Fruit fly (Drosophila melanogaster): ENCODE measurements around the gene CG13728.

The CG13728 gene

DNA sequence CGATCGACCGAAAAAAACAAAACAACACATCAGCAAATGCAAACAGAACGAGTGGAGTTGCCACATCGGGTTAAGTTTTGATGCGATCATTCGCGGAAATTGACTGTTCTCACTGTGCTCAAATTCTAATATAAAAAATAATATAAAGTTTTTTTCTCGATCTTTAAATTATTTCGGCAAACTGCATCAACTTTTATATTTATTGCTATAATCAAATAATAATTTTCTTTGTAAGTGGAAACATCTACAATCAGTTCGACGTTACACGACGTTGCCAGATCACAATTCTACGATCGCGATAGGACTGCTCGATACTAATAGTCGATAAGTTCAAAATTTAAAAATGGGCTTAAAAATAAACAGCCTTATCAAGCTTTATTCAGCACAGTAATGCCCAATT lies 46.3 kb upstream of the CG13728 start, which contains the start of gene Gorab (continued):
- TF ChIP-seq abd-A (tag; optimal IDR thresholded peaks at IDR 0.05) (no peak), CG9817 (tag; optimal IDR thresholded peaks at IDR 0.05) (peak; percentile 75), CG2712 (tag; optimal IDR thresholded peaks at IDR 0.05) (peak; percentile 95), CG13296 (GFP tag; optimal IDR thresholded peaks at IDR 0.05) (peak; percentile 22), CG4820 (GFP tag; optimal IDR thresholded peaks at IDR 0.05) (peak; percentile 86), CG6272 (GFP tag; IDR thresholded peaks at IDR 0.05) (peak; percentile 95), CG11085 (GFP tag; IDR thresholded peaks at IDR 0.05) (peak; percentile 94), ssp (GFP tag; IDR thresholded peaks at IDR 0.05) (peak; percentile 96), Hr51 (GFP tag; optimal IDR thresholded peaks at IDR 0.05) (peak; percentile 77 to 82), onecut (GFP tag; IDR thresholded peaks at IDR 0.05) (peak; percentile 62), grau (tag; optimal IDR thresholded peaks at IDR 0.05) (peak; percentile 85), CG2678 (tag; optimal IDR thresholded peaks at IDR 0.05) (peak; percentile 85), pum (GFP tag; optimal IDR thresholded peaks at IDR 0.05) (peak; percentile 60), CG8290 (GFP tag; optimal IDR thresholded peaks at IDR 0.05) (peak; percentile 85), CG8290 (tag; optimal IDR thresholded peaks at IDR 0.05) (peak in 1 of 2 experiments; percentile 57), CG3847 (GFP tag; IDR thresholded peaks at IDR 0.05) (peak; percentile 95), CG13775 (GFP tag; optimal IDR thresholded peaks at IDR 0.05) (peak; percentile 91), danr (GFP tag; IDR thresholded peaks at IDR 0.05) (peak; percentile 61; the same call in 1 of the 2 replicates), Lim3 (GFP tag; IDR thresholded peaks at IDR 0.05) (peak; percentile 88), ase (GFP tag; IDR thresholded peaks at IDR 0.05) (peak; percentile 97), pnt (GFP tag; optimal IDR thresholded peaks at IDR 0.05) (peak; percentile 46), CG6654 (GFP tag; optimal IDR thresholded peaks at IDR 0.05) (peak; percentile 43), Stat92E (GFP tag; optimal IDR thresholded peaks at IDR 0.05) (peak in 1 of 3 experiments; percentile 52), sima (GFP tag; optimal IDR thresholded peaks at IDR 0.05) (no peak), CG15011 (GFP tag; optimal IDR thresholded peaks at IDR 0.05) (peak; percentile 60), CG15479 (GFP tag; optimal IDR thresholded peaks at IDR 0.05) (no peak), sim (GFP tag; IDR thresholded peaks at IDR 0.05) (peak; percentile 86), CG12299 (tag; optimal IDR thresholded peaks at IDR 0.05) (peak; percentile 26), ken (GFP tag; IDR thresholded peaks at IDR 0.05) (peak; percentile 87), org-1 (GFP tag; optimal IDR thresholded peaks at IDR 0.05) (peak; percentile 16), CG6854 (GFP tag; optimal IDR thresholded peaks at IDR 0.05) (no peak), chn (GFP tag; optimal IDR thresholded peaks at IDR 0.05) (peak; percentile 90), Ets97D (GFP tag; optimal IDR thresholded peaks at IDR 0.05) (peak; percentile 82), CG4617 (GFP tag; optimal IDR thresholded peaks at IDR 0.05; ENCODE audit: borderline replicate concordance) (peak; percentile 84), CG4404 (GFP tag; IDR thresholded peaks at IDR 0.05) (peak; percentile 97), Ets65A (GFP tag) (peak; percentile 99), bigmax (GFP tag; optimal IDR thresholded peaks at IDR 0.05) (peak; percentile 19), Opbp (GFP tag; IDR thresholded peaks at IDR 0.05; ENCODE audit: partially characterized antibody) (no peak), salm (tag; optimal IDR thresholded peaks at IDR 0.05) (no peak), CG7271 (tag; optimal IDR thresholded peaks at IDR 0.05) (peak; percentile 77), Deaf1 (tag; optimal IDR thresholded peaks at IDR 0.05) (peak; percentile 52), lov (optimal IDR thresholded peaks at IDR 0.05) (no peak), lov (GFP tag; IDR thresholded peaks at IDR 0.05) (peak; percentile 83; the same call in 2 of the 3 replicates), CG9932 (GFP tag; IDR thresholded peaks at IDR 0.05) (peak; percentile 97), fu2 (GFP tag; optimal IDR thresholded peaks at IDR 0.05) (peak; percentile 83), Ravus (GFP tag; IDR thresholded peaks at IDR 0.05) (peak; percentile 79), vnd (GFP tag; IDR thresholded peaks at IDR 0.05; ENCODE audit: partially characterized antibody) (no peak), E2f2 (GFP tag; IDR thresholded peaks at IDR 0.05) (peak; percentile 87), shn (GFP tag; optimal IDR thresholded peaks at IDR 0.05) (peak; percentile 32), CG31224 (GFP tag; IDR thresholded peaks at IDR 0.05) (peak; percentile 89), Sry-δ (GFP tag; optimal IDR thresholded peaks at IDR 0.05) (peak; percentile 61), ato (GFP tag; IDR thresholded peaks at IDR 0.05; ENCODE audit: partially characterized antibody) (no peak)

Data from whole organism, embryonic.